Worm (Caenorhabditis elegans): ENCODE results near the gene gpa-12.
A peak's percentile ranks its signal among the peaks of the same experiment; 100 is the strongest.

Gene gpa-12

DNA sequence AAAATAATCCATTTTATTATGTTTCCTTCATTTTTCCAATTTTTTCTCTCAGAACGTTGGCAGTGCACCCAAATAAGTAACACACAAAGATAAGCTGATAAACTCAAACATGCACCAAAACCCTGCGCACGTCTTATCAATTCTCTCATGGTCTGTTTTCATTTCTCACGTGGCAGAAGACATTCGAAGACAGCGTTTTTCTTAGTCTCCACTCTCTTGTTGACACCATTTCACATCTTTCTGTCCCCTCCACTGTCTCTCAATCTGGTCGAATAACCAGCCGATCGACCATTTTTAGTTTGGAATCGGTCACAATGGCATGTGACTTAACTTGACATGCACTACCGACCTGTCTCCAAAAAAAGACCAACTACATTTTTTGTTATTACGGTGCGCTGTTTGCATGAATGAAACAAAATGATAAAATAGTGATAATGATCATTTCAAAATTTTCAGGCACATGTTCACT lies 29.4 kb upstream of the gpa-12 start, which contains the start of gene C35B8.3 (continued):
- TF ChIP-seq ceh-88 (GFP tag; IDR thresholded peaks at IDR 0.05), result no peak
- TF ChIP-seq ztf-4 (tag; optimal IDR thresholded peaks at IDR 0.05), result no peak
- peak; percentile 70 for TF ChIP-seq lin-14 (GFP tag; optimal IDR thresholded peaks at IDR 0.05)
- peak; percentile 77 for TF ChIP-seq blmp-1 (tag; optimal IDR thresholded peaks at IDR 0.05)
- no peak for TF ChIP-seq rnt-1 (tag; optimal IDR thresholded peaks at IDR 0.05)
- TF ChIP-seq xbp-1 (tag; optimal IDR thresholded peaks at IDR 0.05), result no peak
- peak; percentile 76 for TF ChIP-seq snu-23 (GFP tag; optimal IDR thresholded peaks at IDR 0.05)
- TF ChIP-seq unc-30 (tag; optimal IDR thresholded peaks at IDR 0.05), result no peak
- TF ChIP-seq tbx-2 (tag; optimal IDR thresholded peaks at IDR 0.05), result peak; percentile 48
- no peak for TF ChIP-seq ces-1 (GFP tag; optimal IDR thresholded peaks at IDR 0.05)
- TF ChIP-seq jun-1 (tag; optimal IDR thresholded peaks at IDR 0.05), result peak; percentile 20
- TF ChIP-seq aly-2 (tag; optimal IDR thresholded peaks at IDR 0.05), result no peak
- TF ChIP-seq F16B12.6 (tag; optimal IDR thresholded peaks at IDR 0.05), result no peak
- TF ChIP-seq mef-2 (tag; optimal IDR thresholded peaks at IDR 0.05), result no peak
- no peak for TF ChIP-seq snpc-4 (tag; optimal IDR thresholded peaks at IDR 0.05)
- no peak for TF ChIP-seq nhr-76 (tag; optimal IDR thresholded peaks at IDR 0.05)
- TF ChIP-seq dpl-1 (GFP tag; optimal IDR thresholded peaks at IDR 0.05), result peak in 1 of 3 experiments; percentile 6
- no peak for TF ChIP-seq pag-3 (tag; optimal IDR thresholded peaks at IDR 0.05; ENCODE audit: borderline replicate concordance, insufficient read depth)
- TF ChIP-seq isw-1 (GFP tag; IDR thresholded peaks at IDR 0.05), result no peak
- TF ChIP-seq lin-35 (GFP tag; optimal IDR thresholded peaks at IDR 0.05), result peak in 1 of 2 experiments; percentile 79
- no peak for TF ChIP-seq ceh-8 (GFP tag; optimal IDR thresholded peaks at IDR 0.05)
- no peak for TF ChIP-seq nhr-12 (tag; optimal IDR thresholded peaks at IDR 0.05)
- TF ChIP-seq nhr-71 (tag; optimal IDR thresholded peaks at IDR 0.05), result peak; percentile 72
- no peak for TF ChIP-seq C04F5.9 (tag; optimal IDR thresholded peaks at IDR 0.05)
- no peak for TF ChIP-seq alr-1 (tag; optimal IDR thresholded peaks at IDR 0.05; ENCODE audit: borderline replicate concordance)
- no peak for TF ChIP-seq ceh-82 (tag; optimal IDR thresholded peaks at IDR 0.05)
- TF ChIP-seq efl-1 (optimal IDR thresholded peaks at IDR 0.05), result no peak
- peak in 1 of 2 experiments; percentile 91 for TF ChIP-seq efl-1 (GFP tag; optimal IDR thresholded peaks at IDR 0.05 in 1 of 2)
- TF ChIP-seq fos-1 (tag; optimal IDR thresholded peaks at IDR 0.05), result no peak
- TF ChIP-seq vab-15 (tag; optimal IDR thresholded peaks at IDR 0.05), result no peak
- TF ChIP-seq tlp-1 (tag; optimal IDR thresholded peaks at IDR 0.05), result no peak
- no peak for TF ChIP-seq unc-86 (tag; optimal IDR thresholded peaks at IDR 0.05)
- TF ChIP-seq fkh-10 (GFP tag; optimal IDR thresholded peaks at IDR 0.05), result no peak
- TF ChIP-seq aha-1 (tag; optimal IDR thresholded peaks at IDR 0.05), result no peak
- no peak for TF ChIP-seq mab-9 (GFP tag; IDR thresholded peaks at IDR 0.05)
- TF ChIP-seq nhr-11 (tag; optimal IDR thresholded peaks at IDR 0.05), result no peak
- TF ChIP-seq lsy-2 (tag; optimal IDR thresholded peaks at IDR 0.05), result peak in 1 of 2 experiments; percentile 47
- no peak for TF ChIP-seq hlh-17 (GFP tag; optimal IDR thresholded peaks at IDR 0.05; ENCODE audit: borderline replicate concordance)
- peak; percentile 29 for TF ChIP-seq mep-1 (tag; optimal IDR thresholded peaks at IDR 0.05)
- TF ChIP-seq lin-13 (GFP tag; optimal IDR thresholded peaks at IDR 0.05), result no peak
- TF ChIP-seq elt-3 (tag; optimal IDR thresholded peaks at IDR 0.05), result peak in 4 of 6 experiments; percentile 15 to 87 (median 42)
- TF ChIP-seq lin-39 (tag; optimal IDR thresholded peaks at IDR 0.05), result no peak
- peak; percentile 23 for TF ChIP-seq skn-1 (tag; optimal IDR thresholded peaks at IDR 0.05)
- TF ChIP-seq lin-15B (tag; optimal IDR thresholded peaks at IDR 0.05), result no peak
- no peak for TF ChIP-seq hpl-2 (GFP tag; optimal IDR thresholded peaks at IDR 0.05)
- no peak for TF ChIP-seq zag-1 (tag; optimal IDR thresholded peaks at IDR 0.05)
- TF ChIP-seq lir-3 (tag; optimal IDR thresholded peaks at IDR 0.05; ENCODE audit: poor library complexity), result no peak
- TF ChIP-seq unc-62 (GFP tag; optimal IDR thresholded peaks at IDR 0.05), result no peak
- TF ChIP-seq nhr-90 (tag; optimal IDR thresholded peaks at IDR 0.05; ENCODE audit: poor library complexity), result peak; percentile 73
- no peak for TF ChIP-seq nhr-237 (tag; optimal IDR thresholded peaks at IDR 0.05)
- TF ChIP-seq nhr-77 (tag; optimal IDR thresholded peaks at IDR 0.05), result no peak
- TF ChIP-seq pqm-1 (tag; optimal IDR thresholded peaks at IDR 0.05), result no peak
- TF ChIP-seq sup-37 (GFP tag; optimal IDR thresholded peaks at IDR 0.05), result no peak
- no peak for TF ChIP-seq C34B4.2 (tag; optimal IDR thresholded peaks at IDR 0.05)
